Worm (Caenorhabditis elegans): ENCODE measurements around the gene R08D7.4.

DNA sequence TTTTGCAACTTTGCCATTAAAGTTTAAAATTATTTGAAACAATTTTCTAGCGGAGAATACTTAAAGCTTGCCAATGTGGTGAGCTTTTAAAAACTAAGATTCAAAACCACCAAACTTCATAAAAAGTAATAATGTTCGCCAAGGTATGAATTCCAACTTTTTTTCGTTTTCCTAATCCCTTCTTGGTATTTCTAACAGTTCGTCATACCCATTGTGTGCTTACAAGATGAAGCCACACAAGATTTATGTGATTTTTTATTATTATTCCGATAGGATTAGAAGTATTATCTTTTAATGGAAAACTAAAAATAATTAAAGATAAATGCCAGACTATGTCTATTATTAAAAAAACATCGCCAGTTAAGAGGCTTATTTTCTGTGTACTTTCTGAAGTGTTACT lies 16.4 kb downstream of the R08D7.4 start:
- TF ChIP-seq ama-1 (optimal IDR thresholded peaks at IDR 0.05) (no peak), ama-1 (GFP tag; optimal IDR thresholded peaks at IDR 0.05) (no peak), snpc-4 (GFP tag; optimal IDR thresholded peaks at IDR 0.05) (no peak), snpc-4 (tag; optimal IDR thresholded peaks at IDR 0.05) (no peak), ceh-40 (GFP tag; IDR thresholded peaks at IDR 0.05) (no peak), lin-54 (GFP tag; optimal IDR thresholded peaks at IDR 0.05) (no peak), F57A8.1 (GFP tag; optimal IDR thresholded peaks at IDR 0.05) (no peak), athp-1 (tag; optimal IDR thresholded peaks at IDR 0.05) (no peak)

Measured in whole organism, young adult.